Fruit fly (Drosophila melanogaster) whole organism, adult: Measurements from ENCODE around the gene Chd64.

Source experiments
- CG12768 ChIP-seq: fragments of 200-800 bp; sonication (Bioruptor generic); optimal IDR thresholded peaks from 2 replicates; lab custom pipeline; 2017; ENCODE audit warnings: missing biosample characterization, missing genetic modification characterization, mild to moderate bottlenecking, moderate library complexity, missing genetic modification reagents
- Hr96 ChIP-seq: fragments of 200-800 bp; sonication (Bioruptor generic); optimal IDR thresholded peaks from 2 replicates; lab custom pipeline; 2016; ENCODE audit warnings: missing biosample characterization, missing genetic modification characterization
- Mnt ChIP-seq: fragments of 200-800 bp; sonication (Bioruptor generic); optimal IDR thresholded peaks from 2 replicates; lab custom pipeline; 2016; ENCODE audit warnings: missing biosample characterization, mild to moderate bottlenecking, missing genetic modification characterization

- TF ChIP-seq Mnt (GFP tag; lab: Kevin White, UChicago) (no peak), CG12768 (GFP tag; lab: Kevin White, UChicago) (no peak), Hr96 (GFP tag; lab: Kevin White, UChicago) (no peak)
Measured at dm6 chr3L:4160926-4161325, 38.7 kb upstream of the Chd64 start, which contains the start of gene nab.
